Worm (Caenorhabditis elegans): ENCODE results near the gene syx-5.

DNA sequence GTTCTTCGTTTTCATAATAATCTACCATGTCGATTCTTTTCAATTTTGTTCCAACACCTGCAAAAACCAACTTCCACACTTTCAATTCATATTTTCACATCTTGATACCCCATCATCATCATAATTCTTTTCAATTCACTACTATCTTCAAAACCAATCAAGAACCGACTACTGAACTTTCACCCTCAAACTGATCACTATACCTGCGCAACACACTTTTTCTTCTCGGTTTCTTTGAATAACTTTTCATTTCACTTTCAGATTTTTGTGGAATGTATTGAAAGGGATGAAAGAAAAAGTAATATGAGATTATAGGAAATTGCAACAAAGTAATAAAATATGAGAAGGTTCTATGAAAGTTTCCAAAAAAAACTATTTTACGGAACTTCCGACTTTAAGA, 23.6 kb upstream of the syx-5 start:
- TF ChIP-seq nhr-237 (tag; optimal IDR thresholded peaks at IDR 0.05) (no peak), mdl-1 (tag; optimal IDR thresholded peaks at IDR 0.05) (no peak), nhr-11 (tag; optimal IDR thresholded peaks at IDR 0.05) (no peak), skn-1 (tag; optimal IDR thresholded peaks at IDR 0.05) (no peak), ceh-16 (tag; optimal IDR thresholded peaks at IDR 0.05) (no peak), daf-12 (tag; optimal IDR thresholded peaks at IDR 0.05) (no peak), jun-1 (tag; optimal IDR thresholded peaks at IDR 0.05) (no peak), zag-1 (tag; optimal IDR thresholded peaks at IDR 0.05) (no peak), elt-1 (tag; optimal IDR thresholded peaks at IDR 0.05) (no peak), pqm-1 (tag; optimal IDR thresholded peaks at IDR 0.05) (no peak), snpc-4 (tag; optimal IDR thresholded peaks at IDR 0.05) (no peak)
